Fruit fly (Drosophila melanogaster) whole organism: ENCODE results near the gene kek2.

Experiments
- CG8478 ChIP-seq: fragments of >200 bp; optimal IDR thresholded peaks from 2 replicates; lab custom pipeline; 2018; ENCODE audit warnings: inconsistent platforms
- Dll ChIP-seq: fragments of >200 bp; optimal IDR thresholded peaks from 2 replicates; lab custom pipeline; 2017
- EcR ChIP-seq, 2 experiments: fragments of >200 bp; optimal IDR thresholded peaks; 2 replicates each; lab custom pipeline; 2017; ENCODE audit warnings: missing biosample characterization in 2 of 2, missing genetic modification characterization in 2 of 2, missing genetic modification reagents in 2 of 2
- pan ChIP-seq: fragments of >200 bp; optimal IDR thresholded peaks from 2 replicates; lab custom pipeline; 2017
- usp ChIP-seq: fragments of >200 bp; optimal IDR thresholded peaks from 2 replicates; lab custom pipeline; 2017; ENCODE audit warnings: missing biosample characterization, missing genetic modification characterization, mixed read lengths

dm6 chr2L:11589064-11589463 is 7.3 kb downstream of the kek2 start:
- TF ChIP-seq EcR (GFP tag; optimal IDR thresholded peaks at IDR 0.05; lab: Kevin White, UChicago) (no peak), usp (GFP tag; lab: Kevin White, UChicago) (no peak), CG8478 (no peak), pan (lab: Kevin White, UChicago) (no peak), Dll (lab: Kevin White, UChicago) (no peak)
